Worm (Caenorhabditis elegans) whole organism, L4 larva: ENCODE measurements around the gene nhr-5.

Experiments
- Y5F2A.4 ChIP-seq: fragments of 200-800 bp; sonication (Bioruptor generic); optimal IDR thresholded peaks from 2 replicates; lab custom pipeline; 2018; ENCODE audit warnings: mild to moderate bottlenecking, missing genetic modification characterization, missing compliant biosample characterization
- aly-2 ChIP-seq: sonication (generic microtip); optimal IDR thresholded peaks from 2 replicates; lab custom pipeline; 2018; ENCODE audit warnings: missing biosample characterization, missing genetic modification characterization
- ceh-28 ChIP-seq: fragments of 150-350 bp; optimal IDR thresholded peaks from 2 replicates; lab custom pipeline; 2014; ENCODE audit warnings: missing biosample characterization, missing genetic modification reagents, missing genetic modification characterization
- ces-1 ChIP-seq: fragments of 150-350 bp; sonication (generic microtip); optimal IDR thresholded peaks from 4 replicates; lab custom pipeline; 2014; ENCODE audit warnings: missing biosample characterization, missing genetic modification reagents, missing genetic modification characterization
- dve-1 ChIP-seq: sonication (generic microtip); optimal IDR thresholded peaks from 2 replicates; lab custom pipeline; 2017; ENCODE audit warnings: antibody characterized with exemption, mild to moderate bottlenecking, missing genetic modification characterization, missing compliant biosample characterization; ENCODE audit not compliant: insufficient read depth
- fkh-10 ChIP-seq: fragments of 150-350 bp; optimal IDR thresholded peaks from 2 replicates; lab custom pipeline; 2014; ENCODE audit warnings: missing biosample characterization, missing genetic modification reagents, missing genetic modification characterization
- lin-15B ChIP-seq: fragments of 150-350 bp; sonication (generic microtip); optimal IDR thresholded peaks from 3 replicates; lab custom pipeline; 2014; ENCODE audit warnings: missing biosample characterization, missing genetic modification characterization
- nhr-76 ChIP-seq: fragments of 150-350 bp; optimal IDR thresholded peaks from 2 replicates; lab custom pipeline; 2014; ENCODE audit warnings: missing biosample characterization, missing genetic modification characterization
- pqm-1 ChIP-seq: sonication (generic microtip); optimal IDR thresholded peaks from 2 replicates; lab custom pipeline; 2017; ENCODE audit warnings: missing biosample characterization, missing genetic modification characterization
- snpc-4 ChIP-seq: fragments of 150-350 bp; optimal IDR thresholded peaks from 2 replicates; lab custom pipeline; 2014; ENCODE audit warnings: missing biosample characterization, missing genetic modification characterization
- zag-1 ChIP-seq: fragments of 150-350 bp; optimal IDR thresholded peaks from 2 replicates; lab custom pipeline; 2014; ENCODE audit warnings: missing biosample characterization, missing genetic modification characterization

ce11 chrIV:15377473-15377872, 22.6 kb upstream of the nhr-5 start:
- no peak for TF ChIP-seq aly-2 (tag; lab: Kevin White, UChicago)
- TF ChIP-seq zag-1: no peak
- TF ChIP-seq fkh-10 (GFP tag; lab: Kevin White, UChicago): no peak
- no peak for TF ChIP-seq snpc-4 (tag; lab: Kevin White, UChicago)
- TF ChIP-seq ceh-28 (tag; lab: Kevin White, UChicago): no peak
- TF ChIP-seq Y5F2A.4 (GFP tag; lab: Kevin White, UChicago): no peak
- no peak for TF ChIP-seq pqm-1
- no peak for TF ChIP-seq nhr-76 (tag; lab: Kevin White, UChicago)
- no peak for TF ChIP-seq lin-15B (tag; lab: Kevin White, UChicago)
- no peak for TF ChIP-seq dve-1 (tag; lab: Kevin White, UChicago)
- TF ChIP-seq ces-1 (GFP tag; lab: Kevin White, UChicago): no peak
